Fruit fly (Drosophila melanogaster): ENCODE measurements around the gene kairos.

kairos gene

DNA sequence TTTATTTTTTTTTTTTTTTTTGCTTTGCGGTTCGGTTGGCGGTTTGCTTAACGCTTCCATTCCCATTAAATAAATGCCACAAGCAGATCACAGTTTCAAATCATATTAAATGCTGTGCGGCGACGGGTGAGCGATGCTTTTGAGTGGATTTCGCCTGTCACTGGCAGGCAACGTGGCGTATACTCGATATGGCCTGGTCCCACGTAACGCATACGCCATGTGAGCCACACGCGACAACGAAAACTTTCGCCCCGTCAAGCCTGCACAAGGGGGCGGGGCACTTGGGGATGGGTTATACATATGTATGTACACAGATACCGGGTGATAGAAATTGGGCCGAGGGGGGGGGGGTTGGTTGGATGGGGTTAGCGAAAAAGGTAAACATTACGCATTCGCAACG is 9.0 kb upstream of the kairos start:
- no peak for TF ChIP-seq woc (GFP tag; optimal IDR thresholded peaks at IDR 0.05)
- no peak for TF ChIP-seq usp (GFP tag; optimal IDR thresholded peaks at IDR 0.05)
- no peak for TF ChIP-seq psq (GFP tag; optimal IDR thresholded peaks at IDR 0.05)
- TF ChIP-seq lola (GFP tag; optimal IDR thresholded peaks at IDR 0.05) = no peak
- no peak for TF ChIP-seq h (GFP tag; optimal IDR thresholded peaks at IDR 0.05)
- TF ChIP-seq dl (GFP tag; optimal IDR thresholded peaks at IDR 0.05; ENCODE audit: insufficient read depth in 1 of 2, partially characterized antibody in 2 of 2) = no peak
- no peak for TF ChIP-seq Jra (GFP tag; optimal IDR thresholded peaks at IDR 0.05)
- TF ChIP-seq foxo (GFP tag; optimal IDR thresholded peaks at IDR 0.05) = no peak
- no peak for TF ChIP-seq pan (optimal IDR thresholded peaks at IDR 0.05)
- TF ChIP-seq Dif (GFP tag; optimal IDR thresholded peaks at IDR 0.05; ENCODE audit: partially characterized antibody) = no peak
- TF ChIP-seq dmrt93B (GFP tag; optimal IDR thresholded peaks at IDR 0.05) = no peak
- no peak for TF ChIP-seq br (GFP tag; optimal IDR thresholded peaks at IDR 0.05)
- TF ChIP-seq Vsx2 (GFP tag; optimal IDR thresholded peaks at IDR 0.05; ENCODE audit: partially characterized antibody) = no peak
- no peak for TF ChIP-seq CG32264 (GFP tag; optimal IDR thresholded peaks at IDR 0.05)
- no peak for TF ChIP-seq CG9705 (GFP tag; optimal IDR thresholded peaks at IDR 0.05)
- TF ChIP-seq Hr83 (GFP tag; optimal IDR thresholded peaks at IDR 0.05; ENCODE audit: poor library complexity, severe bottlenecking) = no peak
- TF ChIP-seq Hr78 (GFP tag; optimal IDR thresholded peaks at IDR 0.05) = no peak
- no peak for TF ChIP-seq Dfd (GFP tag; optimal IDR thresholded peaks at IDR 0.05)

DNA sequence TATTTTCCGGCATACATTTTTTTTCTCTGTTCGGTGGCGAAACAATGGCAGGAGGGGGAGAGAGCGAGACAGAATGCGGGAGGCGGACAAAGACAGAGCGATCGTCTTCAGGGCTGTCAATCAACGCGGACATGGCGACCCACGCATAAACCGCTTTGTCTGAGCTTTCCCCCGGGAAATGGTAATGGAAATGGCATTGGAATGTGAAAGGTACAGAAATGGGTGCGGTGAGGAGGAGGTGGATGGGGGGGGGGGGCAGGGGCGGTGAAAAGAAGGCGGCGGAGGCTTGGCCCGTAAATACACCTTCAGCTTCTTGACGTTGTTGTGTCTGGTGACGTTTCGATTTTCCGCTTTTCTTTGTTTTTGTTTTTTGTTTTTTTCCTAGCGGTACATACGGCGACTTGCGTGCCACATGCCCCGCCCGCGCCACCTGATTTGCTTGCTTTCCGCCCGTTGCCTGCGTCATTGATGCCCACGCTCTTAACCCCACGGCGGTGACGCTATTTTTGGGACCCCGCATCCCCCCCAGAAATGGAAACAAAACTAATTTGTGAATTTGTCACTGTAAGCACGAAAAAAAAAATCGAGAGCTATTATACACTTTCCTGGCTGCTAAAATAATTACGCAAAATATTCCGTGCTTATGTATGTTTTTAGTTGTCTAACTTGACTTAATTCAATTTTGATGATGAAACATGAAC is 8.2 kb upstream of the kairos start:
- TF ChIP-seq dmrt93B (GFP tag; optimal IDR thresholded peaks at IDR 0.05) = no peak
- no peak for TF ChIP-seq psq (GFP tag; optimal IDR thresholded peaks at IDR 0.05)
- no peak for TF ChIP-seq usp (GFP tag; optimal IDR thresholded peaks at IDR 0.05)
- TF ChIP-seq fru (GFP tag; optimal IDR thresholded peaks at IDR 0.05) = no peak
- no peak for TF ChIP-seq Hnf4 (GFP tag; optimal IDR thresholded peaks at IDR 0.05)
- TF ChIP-seq Hr83 (GFP tag; optimal IDR thresholded peaks at IDR 0.05; ENCODE audit: poor library complexity, severe bottlenecking) = no peak
- TF ChIP-seq Sp1 (GFP tag; optimal IDR thresholded peaks at IDR 0.05) = no peak
- TF ChIP-seq CG9705 (GFP tag; optimal IDR thresholded peaks at IDR 0.05) = no peak
- TF ChIP-seq Jra (GFP tag; optimal IDR thresholded peaks at IDR 0.05) = no peak
- TF ChIP-seq br (GFP tag; optimal IDR thresholded peaks at IDR 0.05) = no peak
- TF ChIP-seq CG32264 (GFP tag; optimal IDR thresholded peaks at IDR 0.05) = no peak
- TF ChIP-seq sage (GFP tag; optimal IDR thresholded peaks at IDR 0.05) = no peak
- TF ChIP-seq sv (GFP tag; optimal IDR thresholded peaks at IDR 0.05) = no peak

DNA sequence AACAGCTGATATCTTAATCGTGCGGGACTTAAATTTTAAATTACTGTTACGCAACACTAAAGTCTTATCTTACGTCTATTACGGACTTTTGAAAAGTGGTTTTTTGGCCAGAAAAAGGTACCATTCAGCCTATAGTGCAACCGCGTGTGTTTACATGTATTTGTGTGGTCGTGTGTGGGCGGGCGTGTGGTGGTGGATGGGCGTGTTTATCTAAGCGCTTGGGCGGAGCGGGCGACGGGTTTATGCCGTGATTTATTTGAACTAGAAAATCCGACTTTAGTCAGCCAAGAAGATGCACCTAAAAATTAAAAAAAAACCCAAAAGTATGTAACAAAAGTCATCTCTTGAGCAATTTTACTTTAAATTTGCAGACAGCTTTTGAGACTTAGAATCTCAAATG is 7.4 kb upstream of the kairos start:
- TF ChIP-seq foxo (GFP tag; optimal IDR thresholded peaks at IDR 0.05) = no peak
- no peak for TF ChIP-seq brk (GFP tag; optimal IDR thresholded peaks at IDR 0.05)
- TF ChIP-seq tai (GFP tag; optimal IDR thresholded peaks at IDR 0.05) = no peak
- TF ChIP-seq Jra (GFP tag; optimal IDR thresholded peaks at IDR 0.05) = no peak
- no peak for TF ChIP-seq CG32264 (GFP tag; optimal IDR thresholded peaks at IDR 0.05)
- TF ChIP-seq N (GFP tag; optimal IDR thresholded peaks at IDR 0.05) = no peak
- no peak for TF ChIP-seq Myc (optimal IDR thresholded peaks at IDR 0.05)
- TF ChIP-seq lola (GFP tag; optimal IDR thresholded peaks at IDR 0.05) = no peak
- no peak for TF ChIP-seq psq (GFP tag; optimal IDR thresholded peaks at IDR 0.05)
- TF ChIP-seq Mio (GFP tag; optimal IDR thresholded peaks at IDR 0.05) = no peak
- TF ChIP-seq Sp1 (GFP tag; optimal IDR thresholded peaks at IDR 0.05) = no peak
- TF ChIP-seq Dfd (GFP tag; optimal IDR thresholded peaks at IDR 0.05) = no peak
- no peak for TF ChIP-seq dsf (GFP tag; optimal IDR thresholded peaks at IDR 0.05; ENCODE audit: borderline replicate concordance)
- no peak for TF ChIP-seq usp (GFP tag; optimal IDR thresholded peaks at IDR 0.05)
- no peak for TF ChIP-seq Hnf4 (GFP tag; optimal IDR thresholded peaks at IDR 0.05)
- no peak for TF ChIP-seq pan (optimal IDR thresholded peaks at IDR 0.05)
- no peak for TF ChIP-seq woc (GFP tag; optimal IDR thresholded peaks at IDR 0.05)
- TF ChIP-seq OdsH (GFP tag; optimal IDR thresholded peaks at IDR 0.05) = no peak

DNA sequence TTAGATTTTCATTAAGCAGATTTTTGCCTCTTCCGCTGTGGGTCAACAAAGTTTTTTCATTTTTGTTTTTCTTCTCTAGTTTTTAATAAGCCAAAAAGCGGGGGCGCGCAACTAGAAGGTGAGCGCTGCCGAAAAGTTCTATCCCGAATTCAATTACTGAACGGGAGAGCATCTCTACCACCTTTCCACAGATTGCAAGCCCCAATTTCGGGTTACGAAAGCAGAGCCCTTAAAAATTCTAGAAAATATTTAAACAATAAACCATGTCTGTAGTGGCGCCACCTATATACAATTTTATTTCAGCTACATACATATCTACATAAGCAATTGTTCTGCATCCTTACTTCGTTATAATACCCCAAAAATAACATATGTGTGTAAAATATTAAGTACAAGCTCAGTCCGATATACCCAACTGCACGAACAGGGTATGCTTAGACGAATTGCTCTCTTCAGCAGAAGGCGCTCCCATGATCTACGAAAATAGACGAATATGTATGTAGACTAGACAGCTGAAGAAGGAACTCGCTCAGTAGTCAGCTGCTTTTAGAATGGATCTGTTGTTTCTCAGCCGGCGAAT is 2.5 kb upstream of the kairos start, which contains the start of gene CG6106:
Gene CG6106, plus strand, starts transcription at position 530 of the 580 bp plus-strand sequence.
- TF ChIP-seq CrebA (GFP tag; optimal IDR thresholded peaks at IDR 0.05; ENCODE audit: borderline replicate concordance) = no peak
- TF ChIP-seq Hnf4 (GFP tag; optimal IDR thresholded peaks at IDR 0.05) = no peak
- TF ChIP-seq lola (GFP tag; optimal IDR thresholded peaks at IDR 0.05) = no peak
- no peak for TF ChIP-seq pan (optimal IDR thresholded peaks at IDR 0.05)
- no peak for TF ChIP-seq Rel (GFP tag; optimal IDR thresholded peaks at IDR 0.05)
- TF ChIP-seq Rel (tag; optimal IDR thresholded peaks at IDR 0.05) = no peak
- no peak for TF ChIP-seq Hr83 (GFP tag; optimal IDR thresholded peaks at IDR 0.05; ENCODE audit: poor library complexity, severe bottlenecking)
- no peak for TF ChIP-seq h (GFP tag; optimal IDR thresholded peaks at IDR 0.05)
- TF ChIP-seq Vsx2 (GFP tag; optimal IDR thresholded peaks at IDR 0.05; ENCODE audit: partially characterized antibody) = no peak
- no peak for TF ChIP-seq usp (GFP tag; optimal IDR thresholded peaks at IDR 0.05)
- TF ChIP-seq OdsH (GFP tag; optimal IDR thresholded peaks at IDR 0.05) = no peak
- TF ChIP-seq jim (GFP tag; optimal IDR thresholded peaks at IDR 0.05) = no peak
- no peak for TF ChIP-seq N (GFP tag; optimal IDR thresholded peaks at IDR 0.05)
- no peak for TF ChIP-seq sv (GFP tag; optimal IDR thresholded peaks at IDR 0.05)
- TF ChIP-seq Abd-B (GFP tag; optimal IDR thresholded peaks at IDR 0.05) = no peak

Measured in whole organism, wandering third instar larva.